Worm (Caenorhabditis elegans) whole organism, early embryonic: ENCODE measurements around the gene slcf-2.

ENCODE experiments used
- F13C5.2 ChIP-seq: sonication (generic microtip); optimal IDR thresholded peaks from 2 replicates; lab custom pipeline; 2017; ENCODE audit warnings: mild to moderate bottlenecking, missing genetic modification characterization, inconsistent platforms, missing compliant biosample characterization
- aly-1 ChIP-seq: sonication (generic microtip); optimal IDR thresholded peaks from 2 replicates; lab custom pipeline; 2016; ENCODE audit warnings: missing genetic modification characterization, missing compliant biosample characterization
- ama-1 ChIP-seq: fragments of 150-350 bp; optimal IDR thresholded peaks from 2 replicates; lab custom pipeline; 2014
- hmbx-1 ChIP-seq: sonication (generic microtip); optimal IDR thresholded peaks from 2 replicates; lab custom pipeline; 2016; ENCODE audit warnings: mild to moderate bottlenecking, missing genetic modification characterization, missing compliant biosample characterization
- hnd-1 ChIP-seq: sonication (generic microtip); optimal IDR thresholded peaks from 2 replicates; lab custom pipeline; 2016; ENCODE audit warnings: missing genetic modification characterization, missing compliant biosample characterization
- pes-1 ChIP-seq: fragments of 200-800 bp; sonication (Bioruptor generic); IDR thresholded peaks from 2 replicates; pipeline ENCODE4 v1.3.6; 2022; ENCODE audit warnings: missing genetic modification reagents, missing genetic modification characterization, missing compliant biosample characterization

ce11 chrX:3374642-3375041, 19.0 kb upstream of the slcf-2 start, which contains the start of gene clc-3:
- TF ChIP-seq ama-1 (lab: Kevin White, UChicago) (no peak), hmbx-1 (tag; lab: Kevin White, UChicago) (no peak), aly-1 (tag; lab: Kevin White, UChicago) (no peak), pes-1 (GFP tag; lab: Robert Waterston, UW) (no peak), hnd-1 (tag; lab: Kevin White, UChicago) (no peak), F13C5.2 (tag; lab: Kevin White, UChicago) (no peak)
